Worm (Caenorhabditis elegans): ENCODE results near the gene math-21.
"Not testable (repeated sequence)": the region's sequence is repeated elsewhere in the genome, so short reads cannot be mapped to it uniquely, and the experiment has no call there.

The math-21 gene

ce11 chrII:1989010-1989409, 4.8 kb upstream of the math-21 start, which contains the start of gene math-44:
Gene math-44 (plus strand): TSS chrII:1989310.
- no peak for TF ChIP-seq elt-3 (tag; optimal IDR thresholded peaks at IDR 0.05)
- TF ChIP-seq sem-4 (tag; optimal IDR thresholded peaks at IDR 0.05) = no peak
- no peak for TF ChIP-seq unc-62 (GFP tag; optimal IDR thresholded peaks at IDR 0.05)
- TF ChIP-seq nhr-237 (tag; optimal IDR thresholded peaks at IDR 0.05) = no peak
- no peak for TF ChIP-seq nhr-11 (tag; optimal IDR thresholded peaks at IDR 0.05)

- TF ChIP-seq sem-4 (tag; optimal IDR thresholded peaks at IDR 0.05) (no peak), nhr-77 (tag; optimal IDR thresholded peaks at IDR 0.05) (no peak), F13H6.1 (tag; optimal IDR thresholded peaks at IDR 0.05) (no peak), mbf-1 (tag; optimal IDR thresholded peaks at IDR 0.05) (no peak), fos-1 (tag; optimal IDR thresholded peaks at IDR 0.05) (peak; percentile 89), gmeb-1 (tag; optimal IDR thresholded peaks at IDR 0.05) (peak; percentile 6), mdl-1 (tag; optimal IDR thresholded peaks at IDR 0.05) (no peak), nhr-25 (tag; optimal IDR thresholded peaks at IDR 0.05) (no peak)
Observed at ce11 chrII:1995744-1996143, 1.9 kb downstream of the math-21 start.

ce11 chrII:1996237-1996636, 2.4 kb downstream of the math-21 start, which contains the start of gene math-20:
Gene math-20 (plus strand): TSS chrII:1996537.
- no peak for TF ChIP-seq ztf-4 (tag; optimal IDR thresholded peaks at IDR 0.05)
- TF ChIP-seq lsy-2 (tag; optimal IDR thresholded peaks at IDR 0.05) = no peak
- no peak for TF ChIP-seq crh-2 (tag; optimal IDR thresholded peaks at IDR 0.05)
- TF ChIP-seq skn-1 (tag; optimal IDR thresholded peaks at IDR 0.05) = no peak
- no peak for TF ChIP-seq alr-1 (tag; optimal IDR thresholded peaks at IDR 0.05)
- no peak for TF ChIP-seq snpc-4 (tag; optimal IDR thresholded peaks at IDR 0.05)
- TF ChIP-seq blmp-1 (tag; optimal IDR thresholded peaks at IDR 0.05; ENCODE audit: insufficient read depth) = no peak
- TF ChIP-seq C34F6.9 (tag; optimal IDR thresholded peaks at IDR 0.05) = no peak
- TF ChIP-seq nhr-237 (tag; optimal IDR thresholded peaks at IDR 0.05) = no peak
- no peak for TF ChIP-seq zag-1 (tag; optimal IDR thresholded peaks at IDR 0.05)
- TF ChIP-seq egl-27 (tag; optimal IDR thresholded peaks at IDR 0.05) = no peak
- TF ChIP-seq mdl-1 (tag; optimal IDR thresholded peaks at IDR 0.05) = no peak
- no peak for TF ChIP-seq nhr-77 (tag; optimal IDR thresholded peaks at IDR 0.05)
- TF ChIP-seq nhr-25 (tag; optimal IDR thresholded peaks at IDR 0.05) = no peak
- TF ChIP-seq unc-39 (tag; optimal IDR thresholded peaks at IDR 0.05) = no peak
- TF ChIP-seq sma-3 (GFP tag; optimal IDR thresholded peaks at IDR 0.05) = no peak
- TF ChIP-seq sem-4 (tag; optimal IDR thresholded peaks at IDR 0.05) = no peak
- no peak for TF ChIP-seq dmd-4 (tag; optimal IDR thresholded peaks at IDR 0.05)

- TF ChIP-seq alr-1, lin-11, ceh-82 (tag; optimal IDR thresholded peaks at IDR 0.05): not testable (repeated sequence)
Observed at ce11 chrII:1998561-1998960, 4.7 kb downstream of the math-21 start, which contains the start of gene math-19. Gene math-19 (plus strand): TSS chrII:1998861.

ce11 chrII:2000720-2001119, 6.9 kb downstream of the math-21 start, which contains the start of gene ceh-84:
Gene ceh-84 (minus strand): TSS chrII:2000820.
- TF ChIP-seq blmp-1 (tag; optimal IDR thresholded peaks at IDR 0.05; ENCODE audit: insufficient read depth); aly-2 (tag; optimal IDR thresholded peaks at IDR 0.05); ztf-11 (tag; optimal IDR thresholded peaks at IDR 0.05): not testable (repeated sequence)

- no peak for TF ChIP-seq ceh-82 (tag; optimal IDR thresholded peaks at IDR 0.05)
- no peak for TF ChIP-seq unc-39 (tag; optimal IDR thresholded peaks at IDR 0.05)
- TF ChIP-seq ZK546.5 (tag; optimal IDR thresholded peaks at IDR 0.05) = no peak
- TF ChIP-seq egl-27 (tag; optimal IDR thresholded peaks at IDR 0.05) = no peak
- TF ChIP-seq nhr-237 (tag; optimal IDR thresholded peaks at IDR 0.05) = no peak
- no peak for TF ChIP-seq unc-62 (GFP tag; optimal IDR thresholded peaks at IDR 0.05)
- TF ChIP-seq R02D3.7 (tag; optimal IDR thresholded peaks at IDR 0.05) = no peak
- TF ChIP-seq ceh-16 (tag; optimal IDR thresholded peaks at IDR 0.05) = no peak
Observed at ce11 chrII:2011179-2011578, 17.3 kb downstream of the math-21 start.

Measured in whole organism, L2 larva.